Fruit fly (Drosophila melanogaster) whole organism: ENCODE measurements around the gene Tim17a1.

ENCODE experiments used
- CG8478 ChIP-seq: fragments of >200 bp; optimal IDR thresholded peaks from 2 replicates; lab custom pipeline; 2018; ENCODE audit warnings: inconsistent platforms
- Dll ChIP-seq: fragments of >200 bp; optimal IDR thresholded peaks from 2 replicates; lab custom pipeline; 2017
- psq ChIP-seq: fragments of >200 bp; optimal IDR thresholded peaks from 2 replicates; lab custom pipeline; 2017
- usp ChIP-seq: fragments of >200 bp; optimal IDR thresholded peaks from 2 replicates; lab custom pipeline; 2017; ENCODE audit warnings: missing biosample characterization, missing genetic modification characterization, mixed read lengths

DNA sequence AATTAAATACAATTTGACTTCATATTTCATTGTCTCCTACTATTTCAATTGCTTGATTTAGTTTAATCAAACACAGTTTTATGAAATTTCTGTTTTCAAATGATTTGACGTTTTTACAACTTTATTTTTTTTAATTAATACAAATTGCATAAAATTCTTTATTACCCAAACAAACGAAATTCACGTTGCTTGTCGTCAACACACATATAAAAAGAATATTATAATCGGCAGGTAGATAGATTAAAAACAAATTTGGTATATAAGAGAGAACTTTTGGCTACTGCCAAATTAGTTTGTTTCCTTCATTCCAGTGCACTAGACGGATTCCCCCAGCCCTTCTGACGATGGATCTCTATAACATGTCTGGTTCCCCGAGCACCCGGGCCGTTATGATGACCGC, 12.3 kb upstream of the Tim17a1 start, which contains the start of gene GstD6:
- no peak for TF ChIP-seq psq
- TF ChIP-seq Dll (lab: Kevin White, UChicago): no peak
- TF ChIP-seq CG8478 (lab: Kevin White, UChicago): no peak
- no peak for TF ChIP-seq usp
